Worm (Caenorhabditis elegans) whole organism, L1 larva: Measurements from ENCODE around the gene clec-52.

Experiments
- alr-1 ChIP-seq: fragments of 200-800 bp; sonication (Bioruptor generic); optimal IDR thresholded peaks from 2 replicates; lab custom pipeline; 2018; ENCODE audit warnings: borderline replicate concordance, mild to moderate bottlenecking, missing genetic modification characterization, missing compliant biosample characterization
- ama-1 ChIP-seq: fragments of 150-350 bp; optimal IDR thresholded peaks from 2 replicates; lab custom pipeline; 2014
- ceh-82 ChIP-seq, 3 experiments: fragments of 150-350 bp in 1 of 3; sonication (generic microtip) in 2 of 3; optimal IDR thresholded peaks; 2 replicates each; lab custom pipeline; 2014 to 2017; ENCODE audit warnings: missing biosample characterization in 3 of 3, missing genetic modification characterization in 3 of 3
- elt-3 ChIP-seq, 6 experiments: fragments of 150-350 bp in 1 of 6; sonication (generic microtip); optimal IDR thresholded peaks; 2 replicates each; lab custom pipeline; 2017 to 2018; ENCODE audit warnings: missing biosample characterization in 6 of 6, missing genetic modification characterization in 6 of 6, inconsistent platforms in 1 of 6
- lin-35 ChIP-seq, 2 experiments: fragments of 150-350 bp; optimal IDR thresholded peaks; 2 replicates each; lab custom pipeline; 2014; ENCODE audit warnings: missing biosample characterization in 2 of 2, missing genetic modification characterization in 2 of 2, missing genetic modification reagents in 2 of 2
- lin-39 ChIP-seq: fragments of 150-350 bp; optimal IDR thresholded peaks from 2 replicates; lab custom pipeline; 2014; ENCODE audit warnings: missing biosample characterization, missing genetic modification reagents, missing genetic modification characterization
- nhr-90 ChIP-seq: sonication (generic microtip); optimal IDR thresholded peaks from 2 replicates; lab custom pipeline; 2016; ENCODE audit warnings: mild to moderate bottlenecking, missing genetic modification characterization, missing compliant biosample characterization; ENCODE audit not compliant: poor library complexity
- pqm-1 ChIP-seq: sonication (generic microtip); optimal IDR thresholded peaks from 3 replicates; lab custom pipeline; 2017; ENCODE audit warnings: missing biosample characterization, missing genetic modification characterization
- skn-1 ChIP-seq: fragments of 150-350 bp; optimal IDR thresholded peaks from 2 replicates; lab custom pipeline; 2014; ENCODE audit warnings: missing biosample characterization, missing genetic modification characterization
- snpc-4 ChIP-seq: fragments of 150-350 bp; optimal IDR thresholded peaks from 2 replicates; lab custom pipeline; 2014; ENCODE audit warnings: missing biosample characterization, missing genetic modification characterization
- sox-4 ChIP-seq: sonication (generic microtip); optimal IDR thresholded peaks from 2 replicates; lab custom pipeline; 2016; ENCODE audit warnings: missing genetic modification characterization, missing compliant biosample characterization
- ztf-11 ChIP-seq, 2 experiments: sonication (generic microtip); optimal IDR thresholded peaks; 2 replicates each; lab custom pipeline; 2016 to 2017; ENCODE audit warnings: missing genetic modification characterization in 2 of 2, missing biosample characterization in 1 of 2, missing compliant biosample characterization in 1 of 2

ce11 chrIV:8173610-8174009, 5.0 kb upstream of the clec-52 start:
- TF ChIP-seq snpc-4 (no peak), elt-3 (tag; optimal IDR thresholded peaks at IDR 0.05; lab: Kevin White, UChicago) (no peak), lin-35 (GFP tag; optimal IDR thresholded peaks at IDR 0.05; lab: Kevin White, UChicago) (no peak), alr-1 (no peak), sox-4 (tag; lab: Kevin White, UChicago) (no peak), ceh-82 (tag; optimal IDR thresholded peaks at IDR 0.05; lab: Kevin White, UChicago) (no peak), lin-39 (tag; lab: Kevin White, UChicago) (no peak), ama-1 (lab: Kevin White, UChicago) (no peak), nhr-90 (tag; lab: Kevin White, UChicago) (no peak), pqm-1 (tag; lab: Kevin White, UChicago) (no peak), ztf-11 (tag; optimal IDR thresholded peaks at IDR 0.05; lab: Kevin White, UChicago) (no peak), skn-1 (no peak)
